Fruit fly (Drosophila melanogaster) whole organism, adult: ENCODE results near the gene Bsg.

ENCODE experiments used
- CG14711 ChIP-seq: fragments of 200-800 bp; sonication (Bioruptor generic); optimal IDR thresholded peaks from 2 replicates; lab custom pipeline; 2018; ENCODE audit warnings: missing biosample characterization, mild to moderate bottlenecking, missing genetic modification characterization, moderate library complexity
- CG7045 ChIP-seq: fragments of 200-800 bp; sonication (Bioruptor generic); optimal IDR thresholded peaks from 2 replicates; lab custom pipeline; 2017; ENCODE audit warnings: missing biosample characterization, mild to moderate bottlenecking, missing genetic modification characterization
- Hr96 ChIP-seq: fragments of 200-800 bp; sonication (Bioruptor generic); optimal IDR thresholded peaks from 2 replicates; lab custom pipeline; 2016; ENCODE audit warnings: missing biosample characterization, missing genetic modification characterization

DNA sequence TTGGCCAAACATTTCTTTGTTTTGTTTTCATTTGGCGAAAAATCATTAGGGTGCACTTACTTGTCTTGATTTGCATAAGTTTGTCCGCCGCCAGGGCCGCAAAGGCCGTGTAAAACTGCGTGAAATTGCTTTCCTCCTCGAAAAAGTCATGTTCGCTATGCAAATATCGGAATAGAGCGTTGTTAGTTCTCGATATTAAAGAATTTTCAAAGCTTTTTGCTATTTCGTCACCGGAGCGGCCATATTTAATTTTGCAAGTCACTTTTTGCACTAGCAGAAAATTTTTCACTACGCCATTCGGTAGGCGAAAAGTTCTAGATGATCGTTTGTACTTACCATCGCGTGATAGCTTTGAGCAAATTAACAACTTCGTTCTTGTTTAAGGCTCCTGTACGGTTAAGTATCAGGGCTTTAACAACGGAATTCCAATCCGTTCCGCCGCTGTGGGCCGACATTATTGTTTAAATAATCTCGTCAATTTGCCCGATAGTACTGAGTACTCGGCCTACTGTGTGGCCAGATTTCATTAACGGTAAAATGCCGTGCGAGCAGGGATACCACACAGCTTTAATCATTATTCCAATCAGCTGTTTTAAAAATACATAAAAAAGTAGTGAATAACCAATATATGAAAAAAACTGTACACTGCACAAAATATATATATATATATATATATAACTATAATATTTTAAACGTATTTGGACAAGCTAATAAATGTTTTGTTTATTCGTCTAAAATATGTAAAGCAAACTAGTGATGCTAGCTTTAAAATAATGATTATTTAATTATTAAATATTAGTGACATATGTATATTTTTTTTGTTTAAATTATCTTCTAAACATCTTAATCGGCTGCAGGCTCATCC lies 11.9 kb upstream of the Bsg start, which contains the start of gene poe:
- no peak for TF ChIP-seq CG7045 (GFP tag; lab: Kevin White, UChicago)
- peak; percentile 77 for TF ChIP-seq CG14711 (tag; lab: Kevin White, UChicago)
- no peak for TF ChIP-seq Hr96 (GFP tag; lab: Kevin White, UChicago)
